Fruit fly (Drosophila melanogaster) whole organism: ENCODE data around the gene Osi4.

Experiments
- CG8478 ChIP-seq: fragments of >200 bp; optimal IDR thresholded peaks from 2 replicates; lab custom pipeline; 2018; ENCODE audit warnings: inconsistent platforms
- Dll ChIP-seq: fragments of >200 bp; optimal IDR thresholded peaks from 2 replicates; lab custom pipeline; 2017
- EcR ChIP-seq, 2 experiments: fragments of >200 bp; optimal IDR thresholded peaks; 2 replicates each; lab custom pipeline; 2017; ENCODE audit warnings: missing biosample characterization in 2 of 2, missing genetic modification characterization in 2 of 2, missing genetic modification reagents in 2 of 2
- pan ChIP-seq: fragments of >200 bp; optimal IDR thresholded peaks from 2 replicates; lab custom pipeline; 2017
- psq ChIP-seq: fragments of >200 bp; optimal IDR thresholded peaks from 2 replicates; lab custom pipeline; 2017
- usp ChIP-seq: fragments of >200 bp; optimal IDR thresholded peaks from 2 replicates; lab custom pipeline; 2017; ENCODE audit warnings: missing biosample characterization, missing genetic modification characterization, mixed read lengths

DNA sequence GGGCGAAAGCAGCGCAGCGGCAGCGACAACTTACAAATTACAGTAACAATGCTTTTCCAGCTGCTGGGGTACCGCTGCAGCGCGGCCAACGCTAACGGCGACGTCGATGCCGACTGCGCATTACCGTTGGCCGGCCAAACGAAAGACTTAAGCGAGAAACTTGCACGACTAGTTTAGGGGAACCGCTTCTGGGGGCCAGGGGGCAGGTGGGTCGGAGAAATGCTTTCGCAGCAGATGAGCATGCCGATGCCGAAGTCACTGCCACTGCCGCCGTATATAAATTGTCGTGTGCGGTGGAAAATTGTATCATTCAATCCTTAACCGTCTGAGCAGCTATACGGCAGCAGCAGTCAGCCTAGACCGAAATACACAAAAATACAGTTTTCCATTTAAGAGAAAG is 27.1 kb upstream of the Osi4 start, which contains the start of gene Osi7:
- TF ChIP-seq CG8478 (lab: Kevin White, UChicago), result no peak
- TF ChIP-seq Dll (lab: Kevin White, UChicago), result no peak
- no peak for TF ChIP-seq pan (lab: Kevin White, UChicago)
- TF ChIP-seq psq, result no peak
- no peak for TF ChIP-seq EcR (GFP tag; optimal IDR thresholded peaks at IDR 0.05; lab: Kevin White, UChicago)
- no peak for TF ChIP-seq usp
